Worm (Caenorhabditis elegans) whole organism, L1 larva: Measurements from ENCODE around the gene fbxa-2.

Experiments
- C34B4.2 ChIP-seq: sonication (generic microtip); optimal IDR thresholded peaks from 2 replicates; lab custom pipeline; 2017; ENCODE audit warnings: mild to moderate bottlenecking, missing genetic modification characterization, missing compliant biosample characterization
- ama-1 ChIP-seq: fragments of 150-350 bp; optimal IDR thresholded peaks from 2 replicates; lab custom pipeline; 2014
- egl-27 ChIP-seq, 2 experiments: fragments of 150-350 bp in 1 of 2; sonication (generic microtip); optimal IDR thresholded peaks; 3 replicates each; lab custom pipeline; 2017 to 2018; ENCODE audit warnings: missing biosample characterization in 2 of 2, missing genetic modification characterization in 2 of 2, missing genetic modification reagents in 2 of 2
- elt-2 ChIP-seq: sonication (generic microtip); optimal IDR thresholded peaks from 2 replicates; lab custom pipeline; 2016; ENCODE audit warnings: missing genetic modification characterization, mild to moderate bottlenecking, inconsistent platforms, missing compliant biosample characterization, missing genetic modification reagents
- nhr-11 ChIP-seq: fragments of 150-350 bp; optimal IDR thresholded peaks from 2 replicates; lab custom pipeline; 2014; ENCODE audit warnings: missing biosample characterization, missing genetic modification characterization
- nhr-28 ChIP-seq: fragments of 150-350 bp; optimal IDR thresholded peaks from 2 replicates; lab custom pipeline; 2014; ENCODE audit warnings: missing biosample characterization, missing genetic modification characterization
- nhr-76 ChIP-seq: sonication (generic microtip); optimal IDR thresholded peaks from 2 replicates; lab custom pipeline; 2017; ENCODE audit warnings: missing biosample characterization, missing genetic modification characterization
- sptf-1 ChIP-seq: fragments of 150-350 bp; optimal IDR thresholded peaks from 2 replicates; lab custom pipeline; 2014; ENCODE audit warnings: missing biosample characterization, missing genetic modification characterization
- tbx-2 ChIP-seq: sonication (generic microtip); optimal IDR thresholded peaks from 2 replicates; lab custom pipeline; 2016; ENCODE audit warnings: missing genetic modification characterization, missing compliant biosample characterization
- unc-130 ChIP-seq: fragments of 150-350 bp; optimal IDR thresholded peaks from 2 replicates; lab custom pipeline; 2017; ENCODE audit warnings: missing biosample characterization, missing genetic modification characterization, inconsistent platforms
- unc-62 ChIP-seq: fragments of 150-350 bp; optimal IDR thresholded peaks from 2 replicates; lab custom pipeline; 2014; ENCODE audit warnings: missing biosample characterization, missing genetic modification reagents, missing genetic modification characterization

- TF ChIP-seq unc-62 (no peak), sptf-1 (tag; lab: Kevin White, UChicago) (no peak), elt-2 (tag; lab: Kevin White, UChicago) (no peak), tbx-2 (no peak), egl-27 (tag; optimal IDR thresholded peaks at IDR 0.05; lab: Kevin White, UChicago) (no peak), nhr-28 (tag; lab: Kevin White, UChicago) (no peak), nhr-76 (tag; lab: Kevin White, UChicago) (no peak), ama-1 (lab: Kevin White, UChicago) (no peak), C34B4.2 (tag; lab: Kevin White, UChicago) (no peak), unc-130 (tag; lab: Kevin White, UChicago) (no peak), nhr-11 (tag; lab: Kevin White, UChicago) (no peak)
Observed at ce11 chrV:16307253-16307652, 37.8 kb upstream of the fbxa-2 start, which contains the start of gene srxa-7.
